Worm (Caenorhabditis elegans) whole organism, L1 larva: ENCODE data around the gene F26F12.8.

Source experiments
- C04F5.9 ChIP-seq: sonication (generic microtip); optimal IDR thresholded peaks from 2 replicates; lab custom pipeline; 2016; ENCODE audit warnings: missing genetic modification characterization, missing compliant biosample characterization
- Y116A8C.19 ChIP-seq: sonication (generic microtip); optimal IDR thresholded peaks from 2 replicates; lab custom pipeline; 2016; ENCODE audit warnings: missing compliant biosample characterization, missing genetic modification characterization, borderline replicate concordance
- aha-1 ChIP-seq: fragments of 150-350 bp; optimal IDR thresholded peaks from 2 replicates; lab custom pipeline; 2014; ENCODE audit warnings: missing biosample characterization, missing genetic modification characterization
- blmp-1 ChIP-seq: fragments of 150-350 bp; optimal IDR thresholded peaks from 2 replicates; lab custom pipeline; 2014; ENCODE audit warnings: missing biosample characterization, missing genetic modification characterization
- ceh-63 ChIP-seq: fragments of 200-800 bp; sonication (Bioruptor generic); optimal IDR thresholded peaks from 2 replicates; lab custom pipeline; 2018; ENCODE audit warnings: mild to moderate bottlenecking, missing genetic modification characterization, missing compliant biosample characterization
- ceh-8 ChIP-seq: fragments of 200-800 bp; sonication (Bioruptor generic); optimal IDR thresholded peaks from 2 replicates; lab custom pipeline; 2018; ENCODE audit warnings: mild to moderate bottlenecking, missing genetic modification characterization, moderate library complexity, missing compliant biosample characterization
- ces-1 ChIP-seq: fragments of 150-350 bp; optimal IDR thresholded peaks from 2 replicates; lab custom pipeline; 2014; ENCODE audit warnings: missing biosample characterization, missing genetic modification reagents, missing genetic modification characterization
- dpl-1 ChIP-seq, 3 experiments: fragments of 150-350 bp in 2 of 3; sonication (generic microtip) in 1 of 3; optimal IDR thresholded peaks; 2 replicates each; lab custom pipeline; 2014 to 2017; ENCODE audit warnings: missing biosample characterization in 3 of 3, missing genetic modification characterization in 3 of 3, missing genetic modification reagents in 3 of 3
- efl-1 ChIP-seq, 4 experiments: fragments of 150-350 bp; optimal IDR thresholded peaks in 3 of 4; peaks in 1 of 4; 1 replicate in 1 of 4; 2 replicates in 3 of 4; lab custom pipeline; 2014; ENCODE audit warnings: missing biosample characterization in 2 of 4, missing genetic modification characterization in 2 of 4, missing genetic modification reagents in 2 of 4
- efl-3 ChIP-seq: fragments of 200-800 bp; sonication (Bioruptor generic); optimal IDR thresholded peaks from 2 replicates; lab custom pipeline; 2018; ENCODE audit warnings: mild to moderate bottlenecking, missing genetic modification characterization, missing compliant biosample characterization
- egl-13 ChIP-seq: sonication (generic microtip); optimal IDR thresholded peaks from 2 replicates; lab custom pipeline; 2016; ENCODE audit warnings: missing genotype, missing genetic modification reagents, missing genetic modification characterization, missing compliant biosample characterization
- egl-27 ChIP-seq, 2 experiments: fragments of 150-350 bp in 1 of 2; sonication (generic microtip); optimal IDR thresholded peaks; 3 replicates each; lab custom pipeline; 2017 to 2018; ENCODE audit warnings: missing biosample characterization in 2 of 2, missing genetic modification characterization in 2 of 2, missing genetic modification reagents in 2 of 2
- fkh-10 ChIP-seq: sonication (generic microtip); optimal IDR thresholded peaks from 2 replicates; lab custom pipeline; 2017; ENCODE audit warnings: missing biosample characterization, missing genetic modification reagents, missing genetic modification characterization
- fkh-4 ChIP-seq: sonication (generic microtip); optimal IDR thresholded peaks from 2 replicates; lab custom pipeline; 2016; ENCODE audit warnings: missing compliant biosample characterization, missing genetic modification characterization, borderline replicate concordance
- fkh-8 ChIP-seq: sonication (generic microtip); optimal IDR thresholded peaks from 2 replicates; lab custom pipeline; 2016; ENCODE audit warnings: mild to moderate bottlenecking, missing genetic modification characterization, missing compliant biosample characterization
- grh-1 ChIP-seq: fragments of 200-800 bp; sonication (Bioruptor generic); IDR thresholded peaks from 2 replicates; pipeline ENCODE4 v1.3.6; 2022; ENCODE audit warnings: missing genetic modification reagents, missing genetic modification characterization, missing compliant biosample characterization
- hpl-2 ChIP-seq: fragments of 150-350 bp; optimal IDR thresholded peaks from 2 replicates; lab custom pipeline; 2014; ENCODE audit warnings: missing biosample characterization, missing genetic modification reagents, missing genetic modification characterization
- irx-1 ChIP-seq: sonication (generic microtip); optimal IDR thresholded peaks from 2 replicates; lab custom pipeline; 2016; ENCODE audit warnings: missing genetic modification characterization, missing compliant biosample characterization
- isw-1 ChIP-seq: fragments of 200-800 bp; sonication (Bioruptor generic); IDR thresholded peaks from 2 replicates; pipeline ENCODE4 v1.3.6; 2022; ENCODE audit warnings: missing genetic modification characterization, missing compliant biosample characterization
- jun-1 ChIP-seq: fragments of 150-350 bp; optimal IDR thresholded peaks from 2 replicates; lab custom pipeline; 2014; ENCODE audit warnings: missing biosample characterization, missing genetic modification reagents, missing genetic modification characterization
- lin-13 ChIP-seq: fragments of 150-350 bp; optimal IDR thresholded peaks from 2 replicates; lab custom pipeline; 2014; ENCODE audit warnings: missing biosample characterization, missing genetic modification reagents, missing genetic modification characterization
- lin-14 ChIP-seq: fragments of 200-800 bp; sonication (Bioruptor generic); optimal IDR thresholded peaks from 2 replicates; lab custom pipeline; 2018; ENCODE audit warnings: mild to moderate bottlenecking, missing genetic modification characterization, moderate library complexity, missing compliant biosample characterization
- mep-1 ChIP-seq: fragments of 150-350 bp; optimal IDR thresholded peaks from 2 replicates; lab custom pipeline; 2014; ENCODE audit warnings: missing biosample characterization, missing genetic modification characterization
- nhr-11 ChIP-seq: fragments of 150-350 bp; optimal IDR thresholded peaks from 2 replicates; lab custom pipeline; 2014; ENCODE audit warnings: missing biosample characterization, missing genetic modification characterization
- nhr-19 ChIP-seq: fragments of 200-800 bp; sonication (Bioruptor generic); conservative IDR thresholded peaks from 2 replicates; pipeline ENCODE4 v1.3.6; 2022; ENCODE audit warnings: missing genetic modification characterization, missing compliant biosample characterization
- nhr-20 ChIP-seq: sonication (generic microtip); optimal IDR thresholded peaks from 2 replicates; lab custom pipeline; 2016; ENCODE audit warnings: mild to moderate bottlenecking, missing genetic modification characterization, missing compliant biosample characterization
- nhr-28 ChIP-seq: fragments of 150-350 bp; optimal IDR thresholded peaks from 2 replicates; lab custom pipeline; 2014; ENCODE audit warnings: missing biosample characterization, missing genetic modification characterization
- nhr-77 ChIP-seq: fragments of 150-350 bp; optimal IDR thresholded peaks from 2 replicates; lab custom pipeline; 2014; ENCODE audit warnings: missing biosample characterization, missing genetic modification characterization
- nhr-85 ChIP-seq: sonication (generic microtip); peaks from one replicate; lab custom pipeline; 2016; ENCODE audit warnings: missing genetic modification characterization, inconsistent platforms, missing compliant biosample characterization
- nhr-90 ChIP-seq: sonication (generic microtip); optimal IDR thresholded peaks from 2 replicates; lab custom pipeline; 2016; ENCODE audit warnings: mild to moderate bottlenecking, missing genetic modification characterization, missing compliant biosample characterization; ENCODE audit not compliant: poor library complexity
- pqm-1 ChIP-seq: sonication (generic microtip); optimal IDR thresholded peaks from 3 replicates; lab custom pipeline; 2017; ENCODE audit warnings: missing biosample characterization, missing genetic modification characterization
- rnt-1 ChIP-seq: sonication (generic microtip); optimal IDR thresholded peaks from 2 replicates; lab custom pipeline; 2016; ENCODE audit warnings: mild to moderate bottlenecking, missing genetic modification characterization, moderate library complexity, missing compliant biosample characterization
- skn-1 ChIP-seq: fragments of 150-350 bp; optimal IDR thresholded peaks from 2 replicates; lab custom pipeline; 2014; ENCODE audit warnings: missing biosample characterization, missing genetic modification characterization
- snpc-4 ChIP-seq: fragments of 150-350 bp; optimal IDR thresholded peaks from 2 replicates; lab custom pipeline; 2014; ENCODE audit warnings: missing biosample characterization, missing genetic modification characterization
- sox-4 ChIP-seq: sonication (generic microtip); optimal IDR thresholded peaks from 2 replicates; lab custom pipeline; 2016; ENCODE audit warnings: missing genetic modification characterization, missing compliant biosample characterization
- sptf-1 ChIP-seq: fragments of 150-350 bp; optimal IDR thresholded peaks from 2 replicates; lab custom pipeline; 2014; ENCODE audit warnings: missing biosample characterization, missing genetic modification characterization
- sup-37 ChIP-seq: fragments of 200-800 bp; sonication (Bioruptor generic); optimal IDR thresholded peaks from 2 replicates; lab custom pipeline; 2018; ENCODE audit warnings: mild to moderate bottlenecking, missing genetic modification characterization, missing compliant biosample characterization
- swsn-7 ChIP-seq: sonication (generic microtip); optimal IDR thresholded peaks from 2 replicates; lab custom pipeline; 2016; ENCODE audit warnings: missing genetic modification characterization, missing compliant biosample characterization
- tbx-2 ChIP-seq: sonication (generic microtip); optimal IDR thresholded peaks from 2 replicates; lab custom pipeline; 2016; ENCODE audit warnings: missing genetic modification characterization, missing compliant biosample characterization
- unc-30 ChIP-seq: sonication (generic microtip); optimal IDR thresholded peaks from 2 replicates; lab custom pipeline; 2017; ENCODE audit warnings: missing biosample characterization, missing genetic modification characterization
- unc-86 ChIP-seq: sonication (generic microtip); optimal IDR thresholded peaks from 2 replicates; lab custom pipeline; 2016; ENCODE audit warnings: missing genetic modification characterization, missing compliant biosample characterization
- vab-15 ChIP-seq: sonication (generic microtip); optimal IDR thresholded peaks from 2 replicates; lab custom pipeline; 2017; ENCODE audit warnings: missing genotype, mild to moderate bottlenecking, missing genetic modification characterization, missing compliant biosample characterization
- zag-1 ChIP-seq: fragments of 150-350 bp; optimal IDR thresholded peaks from 2 replicates; lab custom pipeline; 2014; ENCODE audit warnings: missing biosample characterization, missing genetic modification characterization
- zip-4 ChIP-seq: fragments of 200-800 bp; sonication (Bioruptor generic); optimal IDR thresholded peaks from 2 replicates; lab custom pipeline; 2018; ENCODE audit warnings: mild to moderate bottlenecking, missing genetic modification characterization, moderate library complexity, missing compliant biosample characterization
- ztf-4 ChIP-seq: fragments of 150-350 bp; optimal IDR thresholded peaks from 2 replicates; lab custom pipeline; 2014; ENCODE audit warnings: missing biosample characterization, missing genetic modification characterization

The F26F12.8 gene

DNA sequence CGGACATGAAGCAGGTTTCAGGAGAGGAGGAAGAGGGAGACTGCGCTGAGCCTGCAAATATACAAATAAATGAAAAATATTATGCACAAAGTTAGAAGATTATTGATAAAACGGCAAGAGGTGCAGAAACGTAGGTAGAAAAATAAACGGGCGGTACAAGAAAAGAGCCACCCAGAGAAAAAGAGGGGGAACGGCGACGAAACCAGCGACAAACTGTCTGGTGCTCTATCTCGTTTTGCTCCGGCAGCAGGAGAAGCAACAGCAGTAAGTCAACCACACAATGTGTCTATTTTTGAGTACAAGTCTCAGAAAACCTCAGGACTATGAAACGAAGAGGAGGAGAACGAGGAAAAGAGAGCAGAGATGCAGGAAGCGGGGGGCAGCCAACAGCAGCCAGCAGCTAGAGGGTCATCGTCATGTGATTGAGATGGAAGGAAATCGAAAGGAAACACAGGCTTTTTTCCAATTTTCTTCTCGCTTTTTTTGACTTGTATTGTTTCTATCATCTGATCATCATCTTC, 16.6 kb downstream of the F26F12.8 start, which contains the start of gene F26F12.3 (continued):
- peak; percentile 67 for TF ChIP-seq nhr-77 (tag; lab: Kevin White, UChicago)
- peak; percentile 94 for TF ChIP-seq lin-14 (GFP tag; lab: Kevin White, UChicago)
- peak; percentile 79 for TF ChIP-seq nhr-20
- peak; percentile 20 for TF ChIP-seq nhr-90 (tag; lab: Kevin White, UChicago)
- no peak for TF ChIP-seq pqm-1 (tag; lab: Kevin White, UChicago)
- TF ChIP-seq fkh-4 (tag; lab: Kevin White, UChicago) = no peak
- no peak for TF ChIP-seq ceh-63
- TF ChIP-seq hpl-2 (GFP tag; lab: Kevin White, UChicago) = no peak
- peak; percentile 15 for TF ChIP-seq sox-4 (tag; lab: Kevin White, UChicago)
- TF ChIP-seq sup-37 (GFP tag; lab: Kevin White, UChicago) = no peak

DNA sequence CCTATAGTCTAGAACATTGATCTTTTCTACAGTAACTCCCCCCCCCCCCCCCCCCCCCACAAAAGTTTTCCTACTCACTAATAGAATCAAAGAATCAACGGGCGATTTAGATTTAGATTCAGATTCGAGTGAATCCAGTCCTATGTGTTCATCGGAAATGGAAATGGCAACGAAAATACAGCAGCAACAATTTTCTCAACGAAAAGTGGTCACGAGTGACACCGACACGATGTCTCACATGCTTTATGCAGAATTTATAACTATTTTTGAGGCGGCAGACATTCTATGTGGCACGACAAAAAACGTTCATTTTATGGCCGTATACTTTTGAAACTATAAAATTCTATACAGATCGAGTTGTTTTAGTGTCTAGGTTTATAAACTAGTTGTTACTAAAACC, 17.2 kb downstream of the F26F12.8 start:
- TF ChIP-seq unc-86 (tag; lab: Kevin White, UChicago) (peak; percentile 39), fkh-8 (tag; lab: Kevin White, UChicago) (peak; percentile 58), sptf-1 (no peak), ztf-4 (tag; lab: Kevin White, UChicago) (peak; percentile 32), zag-1 (tag; lab: Kevin White, UChicago) (no peak), efl-3 (GFP tag; lab: Kevin White, UChicago) (no peak), lin-14 (GFP tag; lab: Kevin White, UChicago) (peak; percentile 23), isw-1 (GFP tag; lab: Robert Waterston, UW) (no peak), nhr-28 (tag; lab: Kevin White, UChicago) (no peak), blmp-1 (peak; percentile 6), sup-37 (GFP tag; lab: Kevin White, UChicago) (no peak), pqm-1 (tag; lab: Kevin White, UChicago) (no peak), fkh-4 (tag; lab: Kevin White, UChicago) (no peak), ceh-63 (no peak), lin-13 (GFP tag; lab: Kevin White, UChicago) (no peak), grh-1 (no peak), fkh-10 (GFP tag; lab: Kevin White, UChicago) (no peak), efl-1 (optimal IDR thresholded peaks at IDR 0.05; lab: Kevin White, UChicago) (no peak), efl-1 (GFP tag; optimal IDR thresholded peaks at IDR 0.05 in 1 of 2; lab: Kevin White, UChicago) (peak in 1 of 2 experiments; percentile 78), mep-1 (tag; lab: Kevin White, UChicago) (peak; percentile 41), rnt-1 (tag; lab: Kevin White, UChicago) (no peak), Y116A8C.19 (tag; lab: Kevin White, UChicago) (no peak), egl-27 (tag; optimal IDR thresholded peaks at IDR 0.05; lab: Kevin White, UChicago) (no peak), skn-1 (tag; lab: Kevin White, UChicago) (no peak)
- TF ChIP-seq, all 84 proteins: peak for 7

DNA sequence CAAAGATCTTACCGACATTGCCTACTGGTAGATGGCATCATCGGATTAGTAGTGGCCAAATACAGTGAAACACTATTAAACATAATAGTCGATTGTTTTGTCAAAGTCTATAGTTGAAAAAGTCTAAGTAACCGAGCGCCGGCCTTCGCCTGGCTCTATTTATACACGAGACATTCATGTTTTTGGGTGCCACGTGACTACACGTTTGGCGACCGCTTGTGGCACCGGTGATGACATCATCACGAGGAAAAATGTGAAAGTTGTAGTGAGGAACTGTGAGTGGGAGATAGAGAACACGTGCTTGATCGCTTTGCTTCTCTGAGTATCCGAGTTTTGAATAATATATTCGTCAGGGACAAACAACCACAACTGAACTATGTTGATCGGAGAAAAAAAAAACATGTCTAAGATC, 18.0 kb downstream of the F26F12.8 start:
- TF ChIP-seq skn-1 (tag; lab: Kevin White, UChicago) = peak; percentile 87
- TF ChIP-seq dpl-1 (GFP tag; optimal IDR thresholded peaks at IDR 0.05; lab: Kevin White, UChicago) = peak; percentile 44 to 62 (median 55)
- peak; percentile 81 for TF ChIP-seq tbx-2 (tag; lab: Kevin White, UChicago)
- TF ChIP-seq ztf-4 (tag; lab: Kevin White, UChicago) = peak; percentile 89
- peak; percentile 78 for TF ChIP-seq mep-1 (tag; lab: Kevin White, UChicago)
- peak; percentile 30 to 34 for TF ChIP-seq efl-1 (optimal IDR thresholded peaks at IDR 0.05; lab: Kevin White, UChicago)
- peak; percentile 41 to 97 for TF ChIP-seq efl-1 (GFP tag; optimal IDR thresholded peaks at IDR 0.05 in 1 of 2; lab: Kevin White, UChicago)
- no peak for TF ChIP-seq nhr-77 (tag; lab: Kevin White, UChicago)
- TF ChIP-seq nhr-19 (GFP tag; lab: Robert Waterston, UW) = peak; percentile 92
- no peak for TF ChIP-seq vab-15
- TF ChIP-seq C04F5.9 = peak; percentile 66
- peak; percentile 92 for TF ChIP-seq blmp-1
- peak; percentile 5 for TF ChIP-seq zip-4 (GFP tag; lab: Kevin White, UChicago)
- TF ChIP-seq unc-30 (tag; lab: Kevin White, UChicago) = no peak
- peak; percentile 59 for TF ChIP-seq ceh-8 (GFP tag; lab: Kevin White, UChicago)
- TF ChIP-seq grh-1 = peak; percentile 79
- TF ChIP-seq aha-1 (tag; lab: Kevin White, UChicago) = no peak
- no peak for TF ChIP-seq sptf-1
- no peak for TF ChIP-seq nhr-28 (tag; lab: Kevin White, UChicago)
- TF ChIP-seq nhr-85 = peak; percentile 99
- no peak for TF ChIP-seq egl-13
- TF ChIP-seq ceh-63 = no peak
- TF ChIP-seq pqm-1 (tag; lab: Kevin White, UChicago) = no peak
- peak; percentile 78 for TF ChIP-seq irx-1 (tag; lab: Kevin White, UChicago)
- no peak for TF ChIP-seq ces-1 (GFP tag; lab: Kevin White, UChicago)
- TF ChIP-seq nhr-11 (tag; lab: Kevin White, UChicago) = peak; percentile 44
- TF ChIP-seq lin-13 (GFP tag; lab: Kevin White, UChicago) = peak; percentile 61
- TF ChIP-seq jun-1 (tag; lab: Kevin White, UChicago) = peak; percentile 46
- peak; percentile 68 for TF ChIP-seq snpc-4 (tag; lab: Kevin White, UChicago)
- peak; percentile 58 for TF ChIP-seq swsn-7
